Fruit fly (Drosophila melanogaster) whole organism, embryonic: ENCODE measurements around the gene CG7985.

Source experiments
- CG10147 ChIP-seq: fragments of 200-800 bp; sonication (Bioruptor generic); optimal IDR thresholded peaks from 2 replicates; lab custom pipeline; 2019; ENCODE audit warnings: missing biosample characterization, mild to moderate bottlenecking, missing genetic modification characterization, moderate library complexity
- CG10267 ChIP-seq: fragments of 200-800 bp; sonication (Bioruptor generic); optimal IDR thresholded peaks from 2 replicates; lab custom pipeline; 2018; ENCODE audit warnings: missing biosample characterization, mild to moderate bottlenecking, missing genetic modification characterization, moderate library complexity
- CG10462 ChIP-seq: fragments of 200-800 bp; sonication (Bioruptor generic); optimal IDR thresholded peaks from 2 replicates; lab custom pipeline; 2016; ENCODE audit warnings: missing biosample characterization, missing genetic modification characterization
- CG10979 ChIP-seq: fragments of 200-800 bp; sonication (Bioruptor generic); optimal IDR thresholded peaks from 2 replicates; lab custom pipeline; 2018; ENCODE audit warnings: missing biosample characterization, mild to moderate bottlenecking, missing genetic modification characterization, moderate library complexity
- CG12155 ChIP-seq: fragments of 200-800 bp; sonication (Bioruptor generic); optimal IDR thresholded peaks from 3 replicates; lab custom pipeline; 2016; ENCODE audit warnings: missing biosample characterization, missing genetic modification characterization
- CG12391 ChIP-seq: fragments of 200-800 bp; sonication (Bioruptor generic); optimal IDR thresholded peaks from 3 replicates; lab custom pipeline; 2018; ENCODE audit warnings: missing biosample characterization, mild to moderate bottlenecking, missing genetic modification characterization, moderate library complexity
- CG12744 ChIP-seq: fragments of 200-800 bp; sonication (Bioruptor generic); optimal IDR thresholded peaks from 2 replicates; lab custom pipeline; 2016; ENCODE audit warnings: missing biosample characterization, missing genetic modification characterization
- CG13894 ChIP-seq: fragments of 200-800 bp; sonication (Bioruptor generic); optimal IDR thresholded peaks from 3 replicates; lab custom pipeline; 2018; ENCODE audit warnings: missing biosample characterization, mild to moderate bottlenecking, missing genetic modification characterization, moderate library complexity
- CG16813 ChIP-seq: fragments of 200-800 bp; sonication (Bioruptor generic); IDR thresholded peaks from 3 replicates; pipeline ENCODE4 v1.3.6; 2022; ENCODE audit warnings: missing biosample characterization, missing genetic modification characterization; ENCODE audit not compliant: partially characterized antibody
- CG16863 ChIP-seq: fragments of 200-800 bp; sonication (Bioruptor generic); optimal IDR thresholded peaks from 3 replicates; lab custom pipeline; 2016; ENCODE audit warnings: missing biosample characterization, missing genetic modification characterization
- CG17359 ChIP-seq: fragments of 200-800 bp; sonication (Bioruptor generic); optimal IDR thresholded peaks from 3 replicates; lab custom pipeline; 2018; ENCODE audit warnings: missing biosample characterization, mild to moderate bottlenecking, missing genetic modification characterization, moderate library complexity
- CG17568 ChIP-seq: fragments of 200-800 bp; sonication (Bioruptor generic); optimal IDR thresholded peaks from 2 replicates; lab custom pipeline; 2018; ENCODE audit warnings: missing biosample characterization, mild to moderate bottlenecking, missing genetic modification characterization, moderate library complexity
- CG2120 ChIP-seq: fragments of 200-800 bp; sonication (Bioruptor generic); optimal IDR thresholded peaks from 3 replicates; lab custom pipeline; 2016; ENCODE audit warnings: missing biosample characterization, missing genetic modification characterization
- CG2875 ChIP-seq: fragments of 200-800 bp; sonication (Bioruptor generic); optimal IDR thresholded peaks from 2 replicates; lab custom pipeline; 2017; ENCODE audit warnings: missing biosample characterization, mild to moderate bottlenecking, missing genetic modification characterization, missing genetic modification reagents
- CG30020 ChIP-seq: fragments of 200-800 bp; optimal IDR thresholded peaks from 2 replicates; lab custom pipeline; 2019; ENCODE audit warnings: missing biosample characterization, mild to moderate bottlenecking, missing genetic modification characterization, moderate library complexity
- CG33213 ChIP-seq: fragments of 200-800 bp; sonication (Bioruptor generic); optimal IDR thresholded peaks from 3 replicates; lab custom pipeline; 2016; ENCODE audit warnings: missing biosample characterization, missing genetic modification characterization
- CG4328 ChIP-seq: fragments of 200-800 bp; sonication (Bioruptor generic); optimal IDR thresholded peaks from 3 replicates; lab custom pipeline; 2017; ENCODE audit warnings: missing biosample characterization, missing genetic modification reagents, missing genetic modification characterization
- CG7372 ChIP-seq: fragments of 200-800 bp; sonication (Bioruptor generic); IDR thresholded peaks from 2 replicates; pipeline ENCODE4 v1.3.6; 2022; ENCODE audit warnings: missing biosample characterization, missing genetic modification characterization
- CG7556 ChIP-seq: fragments of 200-800 bp; sonication (Bioruptor generic); optimal IDR thresholded peaks from 2 replicates; lab custom pipeline; 2017; ENCODE audit warnings: missing biosample characterization, mild to moderate bottlenecking, missing genetic modification characterization
- CG9797 ChIP-seq: fragments of 200-800 bp; sonication (Bioruptor generic); optimal IDR thresholded peaks from 3 replicates; lab custom pipeline; 2018; ENCODE audit warnings: missing biosample characterization, mild to moderate bottlenecking, missing genetic modification characterization
- CG9932 ChIP-seq: fragments of 200-800 bp; sonication (Bioruptor generic); IDR thresholded peaks from 2 replicates; pipeline ENCODE4 v1.3.6; 2022; ENCODE audit warnings: missing biosample characterization, missing genetic modification characterization
- CTCF ChIP-seq: fragments of 200-800 bp; sonication (Bioruptor generic); optimal IDR thresholded peaks from 2 replicates; lab custom pipeline; 2017; ENCODE audit warnings: missing biosample characterization, mild to moderate bottlenecking, missing genetic modification characterization, moderate library complexity
- CkIIα-i1 ChIP-seq: fragments of 200-800 bp; sonication (Bioruptor generic); IDR thresholded peaks from 2 replicates; pipeline ENCODE4 v1.3.6; 2022; ENCODE audit warnings: missing biosample characterization, missing genetic modification characterization
- Deaf1 ChIP-seq: fragments of 200-800 bp; optimal IDR thresholded peaks from 3 replicates; lab custom pipeline; 2019; ENCODE audit warnings: missing biosample characterization, mild to moderate bottlenecking, missing genetic modification characterization, moderate library complexity
- Dip2 ChIP-seq: fragments of 200-800 bp; sonication (Bioruptor generic); IDR thresholded peaks from 2 replicates; pipeline ENCODE4 v1.3.6; 2022; ENCODE audit warnings: missing biosample characterization, missing genetic modification characterization
- Dip3 ChIP-seq: fragments of 200-800 bp; sonication (Bioruptor generic); optimal IDR thresholded peaks from 3 replicates; lab custom pipeline; 2016; ENCODE audit warnings: missing biosample characterization, missing genetic modification characterization
- Fer3 ChIP-seq: fragments of 200-800 bp; sonication (Bioruptor generic); optimal IDR thresholded peaks from 2 replicates; lab custom pipeline; 2018; ENCODE audit warnings: missing biosample characterization, mild to moderate bottlenecking, missing genetic modification characterization, moderate library complexity
- Gug ChIP-seq: fragments of 200-800 bp; sonication (Bioruptor generic); IDR thresholded peaks from 4 replicates; pipeline ENCODE4 v1.3.6; 2022; ENCODE audit warnings: missing biosample characterization, missing genetic modification characterization
- H15 ChIP-seq: fragments of 200-800 bp; sonication (Bioruptor generic); IDR thresholded peaks from 3 replicates; pipeline ENCODE4 v1.3.6; 2022; ENCODE audit warnings: missing biosample characterization, missing genetic modification characterization
- HLH4C ChIP-seq: fragments of 200-800 bp; sonication (Bioruptor generic); IDR thresholded peaks from 3 replicates; pipeline ENCODE4 v1.3.6; 2022; ENCODE audit warnings: missing biosample characterization, missing genetic modification characterization; ENCODE audit not compliant: partially characterized antibody
- Hey ChIP-seq: fragments of 200-800 bp; sonication (Bioruptor generic); optimal IDR thresholded peaks from 3 replicates; lab custom pipeline; 2018; ENCODE audit warnings: missing biosample characterization, mild to moderate bottlenecking, missing genetic modification characterization
- Hmr ChIP-seq: fragments of 200-800 bp; sonication (Bioruptor generic); optimal IDR thresholded peaks from 3 replicates; lab custom pipeline; 2017; ENCODE audit warnings: mild to moderate bottlenecking, missing biosample characterization, missing genetic modification reagents, missing genetic modification characterization
- Hmx ChIP-seq: fragments of 200-800 bp; sonication (Bioruptor generic); optimal IDR thresholded peaks from 2 replicates; lab custom pipeline; 2016; ENCODE audit warnings: missing biosample characterization, missing genetic modification characterization
- Lhr ChIP-seq: fragments of 200-800 bp; sonication (Bioruptor generic); optimal IDR thresholded peaks from 3 replicates; lab custom pipeline; 2017; ENCODE audit warnings: mild to moderate bottlenecking, missing biosample characterization, missing genetic modification reagents, missing genetic modification characterization
- MESR4 ChIP-seq: fragments of 200-800 bp; sonication (Bioruptor generic); optimal IDR thresholded peaks from 2 replicates; lab custom pipeline; 2018; ENCODE audit warnings: missing biosample characterization, mild to moderate bottlenecking, missing genetic modification characterization, moderate library complexity
- MTF-1 ChIP-seq: fragments of 200-800 bp; sonication (Bioruptor generic); optimal IDR thresholded peaks from 2 replicates; lab custom pipeline; 2018; ENCODE audit warnings: missing biosample characterization, mild to moderate bottlenecking, missing genetic modification characterization, borderline replicate concordance
- Sin3A ChIP-seq: fragments of >200 bp; optimal IDR thresholded peaks from 2 replicates; lab custom pipeline; 2018
- abd-A ChIP-seq: fragments of 200-800 bp; sonication (Bioruptor generic); optimal IDR thresholded peaks from 3 replicates; lab custom pipeline; 2019; ENCODE audit warnings: missing biosample characterization, mild to moderate bottlenecking, missing genetic modification characterization, moderate library complexity
- ac ChIP-seq: fragments of 200-800 bp; sonication (Bioruptor generic); optimal IDR thresholded peaks from 3 replicates; lab custom pipeline; 2017; ENCODE audit warnings: missing biosample characterization, mild to moderate bottlenecking, missing genetic modification characterization
- ap ChIP-seq: fragments of 200-800 bp; sonication (Bioruptor generic); IDR thresholded peaks from 2 replicates; pipeline ENCODE4 v1.3.6; 2022; ENCODE audit warnings: missing biosample characterization, missing genetic modification characterization
- bcd ChIP-seq: fragments of 200-800 bp; sonication (Bioruptor generic); optimal IDR thresholded peaks from 2 replicates; lab custom pipeline; 2017; ENCODE audit warnings: missing biosample characterization, mild to moderate bottlenecking, missing genetic modification characterization
- cad ChIP-seq: fragments of >200 bp; optimal IDR thresholded peaks from 2 replicates; lab custom pipeline; 2017; ENCODE audit warnings: missing biosample characterization, missing genetic modification characterization
- cas ChIP-seq: fragments of 200-800 bp; sonication (Bioruptor generic); IDR thresholded peaks from 2 replicates; pipeline ENCODE4 v1.3.6; 2022; ENCODE audit warnings: missing biosample characterization, missing genetic modification characterization
- exex ChIP-seq: fragments of 200-800 bp; sonication (Bioruptor generic); optimal IDR thresholded peaks from 4 replicates; lab custom pipeline; 2018; ENCODE audit warnings: missing biosample characterization, mild to moderate bottlenecking, missing genetic modification characterization, moderate library complexity
- fru ChIP-seq: fragments of >200 bp; optimal IDR thresholded peaks from 2 replicates; lab custom pipeline; 2017
- h ChIP-seq: fragments of >200 bp; optimal IDR thresholded peaks from 2 replicates; lab custom pipeline; 2017
- knrl ChIP-seq: fragments of 200-800 bp; sonication (Bioruptor generic); IDR thresholded peaks from 3 replicates; pipeline ENCODE4 v1.3.6; 2022; ENCODE audit warnings: missing biosample characterization, missing genetic modification characterization; ENCODE audit not compliant: partially characterized antibody
- phol ChIP-seq: fragments of 200-800 bp; sonication (Bioruptor generic); optimal IDR thresholded peaks from 3 replicates; lab custom pipeline; 2018; ENCODE audit warnings: missing biosample characterization, mild to moderate bottlenecking, missing genetic modification characterization, moderate library complexity
- pita ChIP-seq: fragments of 200-800 bp; sonication (Bioruptor generic); optimal IDR thresholded peaks from 2 replicates; lab custom pipeline; 2017; ENCODE audit warnings: missing biosample characterization, mild to moderate bottlenecking, missing genetic modification characterization
- sd ChIP-seq: fragments of 200-800 bp; sonication (Bioruptor generic); optimal IDR thresholded peaks from 3 replicates; lab custom pipeline; 2018; ENCODE audit warnings: missing biosample characterization, mild to moderate bottlenecking, missing genetic modification characterization, moderate library complexity
- sim ChIP-seq: fragments of 200-800 bp; sonication (Bioruptor generic); IDR thresholded peaks from 2 replicates; pipeline ENCODE4 v1.3.6; 2022; ENCODE audit warnings: missing biosample characterization, missing genetic modification characterization
- slou ChIP-seq: fragments of 200-800 bp; sonication (Bioruptor generic); optimal IDR thresholded peaks from 3 replicates; lab custom pipeline; 2016; ENCODE audit warnings: missing biosample characterization, missing genetic modification characterization

The CG7985 gene

DNA sequence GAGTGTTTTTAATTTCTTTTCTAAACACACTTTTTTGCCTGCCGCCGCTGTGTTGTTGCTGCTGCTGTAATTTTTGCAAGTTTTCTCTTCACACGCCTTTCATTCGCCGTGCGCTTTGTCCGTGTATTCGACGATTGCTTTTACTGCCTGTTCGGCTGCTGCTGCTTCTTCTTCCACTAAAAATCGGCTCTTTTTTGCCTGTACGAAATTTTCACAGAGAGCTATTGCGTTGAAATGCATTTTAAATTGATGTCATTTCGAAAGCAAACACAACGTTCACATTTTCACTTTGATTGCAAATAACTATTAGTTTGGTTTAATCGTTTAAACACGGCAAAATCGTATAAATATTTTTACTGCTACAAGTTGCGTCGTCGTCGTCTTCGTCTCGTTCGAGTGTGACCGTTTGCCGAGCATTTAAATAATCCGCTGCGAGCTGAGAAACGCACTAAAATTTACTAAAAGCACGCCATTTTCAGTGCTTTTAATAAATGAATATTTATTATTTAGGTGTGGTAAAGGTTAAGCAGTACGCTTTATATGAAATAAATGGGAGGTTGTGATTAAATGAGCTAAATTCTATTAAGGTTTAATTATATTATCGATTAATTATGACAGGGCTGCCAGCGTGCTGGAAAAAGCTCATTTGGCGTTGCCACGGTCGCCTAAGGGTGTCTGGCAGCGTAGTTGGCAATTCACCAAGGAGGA lies at the start of gene CG7985, which contains the start of gene Ssdp (continued):
- TF ChIP-seq cad (GFP tag; lab: Kevin White, UChicago), result no peak
- peak; percentile 33 for TF ChIP-seq CG2120 (GFP tag; lab: Kevin White, UChicago)
- no peak for TF ChIP-seq ap (GFP tag; lab: Robert Waterston, UW)
- no peak for TF ChIP-seq Fer3 (tag; lab: Kevin White, UChicago)
- TF ChIP-seq CG10267 (tag; lab: Kevin White, UChicago), result peak; percentile 8
- peak; percentile 91 for TF ChIP-seq Sin3A (lab: Kevin White, UChicago)
- TF ChIP-seq Lhr (GFP tag; lab: Kevin White, UChicago), result peak; percentile 79
- no peak for TF ChIP-seq CG12391 (tag; lab: Kevin White, UChicago)
- TF ChIP-seq CG9797, result peak; percentile 83
- no peak for TF ChIP-seq Dip2 (GFP tag; lab: Robert Waterston, UW)
- no peak for TF ChIP-seq CG16813 (GFP tag; lab: Robert Waterston, UW)
- TF ChIP-seq h (lab: Kevin White, UChicago), result no peak
- TF ChIP-seq cas, result no peak
- no peak for TF ChIP-seq CG2875 (GFP tag; lab: Kevin White, UChicago)
- peak; percentile 16 for TF ChIP-seq CTCF (GFP tag; lab: Kevin White, UChicago)
- TF ChIP-seq CG4328 (GFP tag; lab: Kevin White, UChicago), result no peak
- TF ChIP-seq CG12155 (GFP tag; lab: Kevin White, UChicago), result no peak
- TF ChIP-seq Deaf1 (tag; lab: Kevin White, UChicago), result peak; percentile 90
- no peak for TF ChIP-seq CG10462 (GFP tag; lab: Kevin White, UChicago)
- no peak for TF ChIP-seq H15 (GFP tag; lab: Robert Waterston, UW)
- TF ChIP-seq Dip3, result no peak
- TF ChIP-seq CG17359 (tag; lab: Kevin White, UChicago), result no peak
- TF ChIP-seq sd (tag; lab: Kevin White, UChicago), result no peak
- TF ChIP-seq MTF-1 (GFP tag; lab: Kevin White, UChicago), result no peak
- no peak for TF ChIP-seq abd-A
- peak; percentile 26 for TF ChIP-seq bcd (GFP tag; lab: Kevin White, UChicago)
- TF ChIP-seq Hmx, result no peak
- TF ChIP-seq sim, result no peak
- TF ChIP-seq phol (tag; lab: Kevin White, UChicago), result peak; percentile 90
- TF ChIP-seq pita (GFP tag; lab: Kevin White, UChicago), result no peak
- no peak for TF ChIP-seq Hey
- no peak for TF ChIP-seq HLH4C
- TF ChIP-seq CG10147, result peak; percentile 12
- no peak for TF ChIP-seq ac
- TF ChIP-seq CkIIα-i1 (GFP tag; lab: Robert Waterston, UW), result no peak
- TF ChIP-seq CG10979 (tag; lab: Kevin White, UChicago), result no peak
- TF ChIP-seq CG12744 (GFP tag; lab: Kevin White, UChicago), result no peak
- no peak for TF ChIP-seq Gug
- no peak for TF ChIP-seq CG9932 (GFP tag; lab: Robert Waterston, UW)
- no peak for TF ChIP-seq exex (tag; lab: Kevin White, UChicago)
- TF ChIP-seq slou (GFP tag; lab: Kevin White, UChicago), result no peak
- no peak for TF ChIP-seq knrl (GFP tag; lab: Robert Waterston, UW)
- TF ChIP-seq CG7556 (GFP tag; lab: Kevin White, UChicago), result no peak
- TF ChIP-seq MESR4, result peak; percentile 80
- TF ChIP-seq CG16863, result no peak
- no peak for TF ChIP-seq CG13894 (tag; lab: Kevin White, UChicago)
- no peak for TF ChIP-seq CG17568
- TF ChIP-seq Hmr (GFP tag; lab: Kevin White, UChicago), result peak; percentile 54
- peak; percentile 20 for TF ChIP-seq CG33213 (GFP tag; lab: Kevin White, UChicago)
- no peak for TF ChIP-seq CG7372 (GFP tag; lab: Robert Waterston, UW)
- TF ChIP-seq CG30020 (tag; lab: Kevin White, UChicago), result no peak
- TF ChIP-seq fru, result no peak
